Worm (Caenorhabditis elegans) whole organism, L1 larva: ENCODE measurements around the gene srlf-37.

Source experiments
- Y116A8C.19 ChIP-seq: sonication (generic microtip); optimal IDR thresholded peaks from 2 replicates; lab custom pipeline; 2016; ENCODE audit warnings: missing compliant biosample characterization, missing genetic modification characterization, borderline replicate concordance
- alr-1 ChIP-seq: fragments of 200-800 bp; sonication (Bioruptor generic); optimal IDR thresholded peaks from 2 replicates; lab custom pipeline; 2018; ENCODE audit warnings: borderline replicate concordance, mild to moderate bottlenecking, missing genetic modification characterization, missing compliant biosample characterization
- ceh-82 ChIP-seq, 3 experiments: fragments of 150-350 bp in 1 of 3; sonication (generic microtip) in 2 of 3; optimal IDR thresholded peaks; 2 replicates each; lab custom pipeline; 2014 to 2017; ENCODE audit warnings: missing biosample characterization in 3 of 3, missing genetic modification characterization in 3 of 3
- ces-1 ChIP-seq: fragments of 150-350 bp; optimal IDR thresholded peaks from 2 replicates; lab custom pipeline; 2014; ENCODE audit warnings: missing biosample characterization, missing genetic modification reagents, missing genetic modification characterization
- elt-3 ChIP-seq, 6 experiments: fragments of 150-350 bp in 1 of 6; sonication (generic microtip); optimal IDR thresholded peaks; 2 replicates each; lab custom pipeline; 2017 to 2018; ENCODE audit warnings: missing biosample characterization in 6 of 6, missing genetic modification characterization in 6 of 6, inconsistent platforms in 1 of 6
- lin-15B ChIP-seq: fragments of 150-350 bp; sonication (generic microtip); optimal IDR thresholded peaks from 3 replicates; lab custom pipeline; 2014; ENCODE audit warnings: missing biosample characterization, missing genetic modification characterization
- nhr-11 ChIP-seq: fragments of 150-350 bp; optimal IDR thresholded peaks from 2 replicates; lab custom pipeline; 2014; ENCODE audit warnings: missing biosample characterization, missing genetic modification characterization
- nhr-71 ChIP-seq: sonication (generic microtip); optimal IDR thresholded peaks from 2 replicates; lab custom pipeline; 2016; ENCODE audit warnings: mild to moderate bottlenecking, missing genetic modification characterization, moderate library complexity, missing compliant biosample characterization
- nhr-76 ChIP-seq: sonication (generic microtip); optimal IDR thresholded peaks from 2 replicates; lab custom pipeline; 2017; ENCODE audit warnings: missing biosample characterization, missing genetic modification characterization
- nhr-85 ChIP-seq: sonication (generic microtip); peaks from one replicate; lab custom pipeline; 2016; ENCODE audit warnings: missing genetic modification characterization, inconsistent platforms, missing compliant biosample characterization
- pqm-1 ChIP-seq: sonication (generic microtip); optimal IDR thresholded peaks from 3 replicates; lab custom pipeline; 2017; ENCODE audit warnings: missing biosample characterization, missing genetic modification characterization
- snpc-4 ChIP-seq: fragments of 150-350 bp; optimal IDR thresholded peaks from 2 replicates; lab custom pipeline; 2014; ENCODE audit warnings: missing biosample characterization, missing genetic modification characterization
- swsn-7 ChIP-seq: sonication (generic microtip); optimal IDR thresholded peaks from 2 replicates; lab custom pipeline; 2016; ENCODE audit warnings: missing genetic modification characterization, missing compliant biosample characterization

- TF ChIP-seq alr-1 (tag; lab: Kevin White, UChicago), result no peak
- no peak for TF ChIP-seq ceh-82 (tag; optimal IDR thresholded peaks at IDR 0.05; lab: Kevin White, UChicago)
- no peak for TF ChIP-seq ces-1 (GFP tag; lab: Kevin White, UChicago)
- TF ChIP-seq lin-15B (tag; lab: Kevin White, UChicago), result no peak
- no peak for TF ChIP-seq nhr-76
- peak; percentile 27 for TF ChIP-seq nhr-71 (tag; lab: Kevin White, UChicago)
- TF ChIP-seq nhr-85 (tag; lab: Kevin White, UChicago), result peak; percentile 80
- peak in 1 of 6 experiments; percentile 8 for TF ChIP-seq elt-3 (tag; optimal IDR thresholded peaks at IDR 0.05; lab: Kevin White, UChicago)
- TF ChIP-seq Y116A8C.19 (tag; lab: Kevin White, UChicago), result no peak
- TF ChIP-seq pqm-1 (tag; lab: Kevin White, UChicago), result no peak
- no peak for TF ChIP-seq swsn-7 (tag; lab: Kevin White, UChicago)
- TF ChIP-seq nhr-11 (tag; lab: Kevin White, UChicago), result no peak
- peak; percentile 66 for TF ChIP-seq snpc-4
Observed at ce11 chrV:635630-636029, 31.6 kb upstream of the srlf-37 start.
